Fruit fly (Drosophila melanogaster): ENCODE data around the gene CG14073.
A peak's percentile ranks its signal among the peaks of the same experiment; 100 is the strongest.

DNA sequence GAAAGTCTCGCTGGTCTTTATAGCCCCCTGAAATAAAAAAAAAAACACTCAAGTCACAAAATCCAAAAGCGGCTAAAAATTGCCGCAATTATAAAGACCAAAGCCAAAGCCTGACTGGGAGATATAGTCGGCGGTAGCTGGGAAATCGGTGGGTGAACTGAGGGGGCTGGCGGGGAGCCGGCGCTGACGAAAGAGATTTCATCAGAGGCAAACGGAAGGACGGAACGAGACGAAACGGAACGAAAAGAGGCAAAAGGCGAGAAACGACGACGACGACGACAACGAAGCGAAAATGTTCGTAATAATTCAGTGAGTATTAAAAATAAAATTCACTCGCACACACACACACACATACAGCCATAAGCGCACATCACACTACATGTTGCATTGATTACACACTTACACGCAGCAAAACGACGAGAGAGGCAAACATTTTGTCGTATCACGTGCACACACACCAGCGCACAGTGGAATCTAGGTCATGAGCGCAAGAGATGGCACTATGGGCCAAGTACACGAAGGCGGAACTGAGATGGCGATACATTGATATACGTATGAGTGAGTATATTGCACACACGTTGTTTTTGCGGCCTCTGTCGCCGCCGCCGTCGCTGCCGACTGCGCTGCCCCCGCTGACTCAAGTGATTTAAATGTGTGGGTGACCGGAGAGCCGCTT is 61.4 kb downstream of the CG14073 start:
- TF ChIP-seq jim (GFP tag; optimal IDR thresholded peaks at IDR 0.05) (no peak), GATAd (GFP tag; optimal IDR thresholded peaks at IDR 0.05) (no peak), dmrt93B (GFP tag; optimal IDR thresholded peaks at IDR 0.05) (no peak), CrebA (GFP tag; optimal IDR thresholded peaks at IDR 0.05; ENCODE audit: borderline replicate concordance) (peak; percentile 83), Hr78 (GFP tag; optimal IDR thresholded peaks at IDR 0.05) (peak; percentile 78), sage (GFP tag; optimal IDR thresholded peaks at IDR 0.05) (no peak), Myc (optimal IDR thresholded peaks at IDR 0.05) (no peak), lola (GFP tag; optimal IDR thresholded peaks at IDR 0.05) (no peak), tai (GFP tag; optimal IDR thresholded peaks at IDR 0.05) (no peak), h (GFP tag; optimal IDR thresholded peaks at IDR 0.05) (peak; percentile 63), Hnf4 (GFP tag; optimal IDR thresholded peaks at IDR 0.05) (no peak), Mio (GFP tag; optimal IDR thresholded peaks at IDR 0.05) (no peak), Sp1 (GFP tag; optimal IDR thresholded peaks at IDR 0.05) (peak; percentile 13)
